Fruit fly (Drosophila melanogaster) whole organism, prepupa: ENCODE data around the gene CG33490.

Experiments used
- CG10669 ChIP-seq: fragments of 200-800 bp; sonication (Bioruptor generic); optimal IDR thresholded peaks from 3 replicates; lab custom pipeline; 2018; ENCODE audit warnings: missing biosample characterization, mild to moderate bottlenecking, missing genetic modification characterization, moderate library complexity
- CG11294 ChIP-seq: fragments of 200-800 bp; sonication (Bioruptor generic); IDR thresholded peaks from 2 replicates; pipeline ENCODE4 v1.3.6; 2022; ENCODE audit warnings: missing biosample characterization, missing genetic modification characterization
- CG11762 ChIP-seq: fragments of 200-800 bp; sonication (Bioruptor generic); optimal IDR thresholded peaks from 3 replicates; lab custom pipeline; 2016; ENCODE audit warnings: missing biosample characterization, missing genetic modification characterization; ENCODE audit not compliant: insufficient read depth
- CG15336 ChIP-seq: fragments of 200-800 bp; sonication (Bioruptor generic); IDR thresholded peaks from 2 replicates; pipeline ENCODE4 v1.3.6; 2022; ENCODE audit warnings: missing biosample characterization, missing genetic modification characterization
- CG1621 ChIP-seq: fragments of 200-800 bp; sonication (Bioruptor generic); optimal IDR thresholded peaks from 3 replicates; lab custom pipeline; 2018; ENCODE audit warnings: missing biosample characterization, mild to moderate bottlenecking, missing genetic modification characterization
- CG16779 ChIP-seq: fragments of 200-800 bp; sonication (Bioruptor generic); optimal IDR thresholded peaks from 3 replicates; lab custom pipeline; 2017; ENCODE audit warnings: missing biosample characterization, mild to moderate bottlenecking, missing genetic modification characterization
- CG3032 ChIP-seq: fragments of 200-800 bp; optimal IDR thresholded peaks from 2 replicates; lab custom pipeline; 2019; ENCODE audit warnings: missing biosample characterization, mild to moderate bottlenecking, missing genetic modification characterization, moderate library complexity
- CG31627 ChIP-seq: fragments of 200-800 bp; sonication (Bioruptor generic); optimal IDR thresholded peaks from 3 replicates; lab custom pipeline; 2016; ENCODE audit warnings: missing biosample characterization, missing genetic modification characterization
- CG32006 ChIP-seq: fragments of 200-800 bp; sonication (Bioruptor generic); optimal IDR thresholded peaks from 3 replicates; lab custom pipeline; 2017; ENCODE audit warnings: missing biosample characterization, mild to moderate bottlenecking, missing genetic modification characterization
- CG34406 ChIP-seq: fragments of 200-800 bp; sonication (Bioruptor generic); optimal IDR thresholded peaks from 3 replicates; lab custom pipeline; 2016; ENCODE audit warnings: missing biosample characterization, missing genetic modification characterization
- CG3919 ChIP-seq: fragments of 200-800 bp; sonication (Bioruptor generic); optimal IDR thresholded peaks from 3 replicates; lab custom pipeline; 2016; ENCODE audit warnings: missing biosample characterization, missing genetic modification characterization
- CG4318 ChIP-seq: fragments of 200-800 bp; sonication (Bioruptor generic); optimal IDR thresholded peaks from 3 replicates; lab custom pipeline; 2017; ENCODE audit warnings: missing biosample characterization, mild to moderate bottlenecking, missing genetic modification characterization
- CG6163 ChIP-seq: fragments of 200-800 bp; sonication (Bioruptor generic); IDR thresholded peaks from 3 replicates; pipeline ENCODE4 v1.3.6; 2022; ENCODE audit warnings: missing biosample characterization, missing genetic modification characterization
- CG6276 ChIP-seq: fragments of 200-800 bp; sonication (Bioruptor generic); optimal IDR thresholded peaks from 2 replicates; lab custom pipeline; 2017; ENCODE audit warnings: missing biosample characterization, mild to moderate bottlenecking, missing genetic modification characterization
- CG6792 ChIP-seq: fragments of 200-800 bp; sonication (Bioruptor generic); optimal IDR thresholded peaks from 3 replicates; lab custom pipeline; 2016; ENCODE audit warnings: missing biosample characterization, missing genetic modification characterization
- CG6808 ChIP-seq: fragments of 200-800 bp; sonication (Bioruptor generic); optimal IDR thresholded peaks from 3 replicates; lab custom pipeline; 2017; ENCODE audit warnings: missing biosample characterization, missing genetic modification characterization, mild to moderate bottlenecking, moderate library complexity, missing genetic modification reagents
- CG6854 ChIP-seq: fragments of 200-800 bp; sonication (Bioruptor generic); optimal IDR thresholded peaks from 2 replicates; lab custom pipeline; 2017; ENCODE audit warnings: missing biosample characterization, mild to moderate bottlenecking, missing genetic modification characterization
- CG7368 ChIP-seq: fragments of 200-800 bp; sonication (Bioruptor generic); optimal IDR thresholded peaks from 3 replicates; lab custom pipeline; 2016; ENCODE audit warnings: missing biosample characterization, missing genetic modification characterization
- CG8119 ChIP-seq: fragments of 200-800 bp; sonication (Bioruptor generic); IDR thresholded peaks from 3 replicates; pipeline ENCODE4 v1.3.6; 2022; ENCODE audit warnings: missing biosample characterization, missing genetic modification characterization
- CG9139 ChIP-seq: fragments of 200-800 bp; sonication (Bioruptor generic); optimal IDR thresholded peaks from 3 replicates; lab custom pipeline; 2017; ENCODE audit warnings: missing biosample characterization, mild to moderate bottlenecking, missing genetic modification characterization
- Eip75B ChIP-seq: fragments of 200-800 bp; sonication (Bioruptor generic); optimal IDR thresholded peaks from 3 replicates; lab custom pipeline; 2016; ENCODE audit warnings: missing biosample characterization, missing genetic modification characterization
- Eip78C ChIP-seq: fragments of 200-800 bp; sonication (Bioruptor generic); peaks from one replicate; lab custom pipeline; 2016; ENCODE audit warnings: missing biosample characterization, missing genetic modification characterization
- Eip93F ChIP-seq: fragments of 200-800 bp; sonication (Bioruptor generic); optimal IDR thresholded peaks from 2 replicates; lab custom pipeline; 2016; ENCODE audit warnings: missing biosample characterization, mild to moderate bottlenecking, missing genetic modification characterization
- Gug ChIP-seq: fragments of 200-800 bp; sonication (Bioruptor generic); IDR thresholded peaks from 2 replicates; pipeline ENCODE4 v1.3.6; 2022; ENCODE audit warnings: missing biosample characterization, missing genetic modification characterization
- Hr38 ChIP-seq: sonication (Bioruptor generic); optimal IDR thresholded peaks from 2 replicates; lab custom pipeline; 2016; ENCODE audit warnings: missing biosample characterization, missing genetic modification characterization
- Lpt ChIP-seq: fragments of 200-800 bp; sonication (Bioruptor generic); optimal IDR thresholded peaks from 3 replicates; lab custom pipeline; 2016; ENCODE audit warnings: missing biosample characterization, missing genetic modification characterization
- OdsH ChIP-seq: fragments of 200-800 bp; sonication (Bioruptor generic); optimal IDR thresholded peaks from 3 replicates; lab custom pipeline; 2016; ENCODE audit warnings: missing biosample characterization, missing genetic modification characterization
- Sox102F ChIP-seq: fragments of 200-800 bp; sonication (Bioruptor generic); optimal IDR thresholded peaks from 2 replicates; lab custom pipeline; 2016; ENCODE audit warnings: missing biosample characterization, mild to moderate bottlenecking, missing genetic modification characterization
- acj6 ChIP-seq: fragments of 200-800 bp; sonication (Bioruptor generic); optimal IDR thresholded peaks from 3 replicates; lab custom pipeline; 2016; ENCODE audit warnings: missing biosample characterization, missing genetic modification characterization
- dac ChIP-seq: fragments of 200-800 bp; sonication (Bioruptor generic); optimal IDR thresholded peaks from 2 replicates; lab custom pipeline; 2017; ENCODE audit warnings: missing biosample characterization, mild to moderate bottlenecking, missing genetic modification characterization
- eg ChIP-seq: fragments of 200-800 bp; sonication (Bioruptor generic); IDR thresholded peaks from 3 replicates; pipeline ENCODE4 v1.3.6; 2022; ENCODE audit warnings: missing biosample characterization, missing genetic modification characterization
- fd59A ChIP-seq: fragments of 200-800 bp; sonication (Bioruptor generic); optimal IDR thresholded peaks from 2 replicates; lab custom pipeline; 2017; ENCODE audit warnings: missing biosample characterization, mild to moderate bottlenecking, missing genetic modification characterization, missing genetic modification reagents
- fkh ChIP-seq: fragments of 200-800 bp; sonication (Bioruptor generic); optimal IDR thresholded peaks from 3 replicates; lab custom pipeline; 2017; ENCODE audit warnings: missing biosample characterization, mild to moderate bottlenecking, missing genetic modification characterization, moderate library complexity
- lz ChIP-seq: fragments of 200-800 bp; sonication (Bioruptor generic); optimal IDR thresholded peaks from 3 replicates; lab custom pipeline; 2016; ENCODE audit warnings: missing biosample characterization, missing genetic modification characterization
- salr ChIP-seq, 2 experiments: fragments of 200-800 bp; sonication (Bioruptor generic); optimal IDR thresholded peaks; 3 replicates each; lab custom pipeline; 2016 to 2018; ENCODE audit warnings: missing biosample characterization in 2 of 2, missing genetic modification characterization in 2 of 2, mild to moderate bottlenecking in 1 of 2
- ss ChIP-seq, 2 experiments: fragments of 200-800 bp; sonication (Bioruptor generic); optimal IDR thresholded peaks; 2 replicates in 1 of 2; 3 replicates in 1 of 2; lab custom pipeline; 2017 to 2018; ENCODE audit warnings: mild to moderate bottlenecking in 2 of 2, missing biosample characterization in 2 of 2, missing genetic modification characterization in 2 of 2, moderate library complexity in 1 of 2
- topi ChIP-seq: fragments of 200-800 bp; sonication (Bioruptor generic); optimal IDR thresholded peaks from 3 replicates; lab custom pipeline; 2016; ENCODE audit warnings: missing biosample characterization, missing genetic modification characterization
- vri ChIP-seq: fragments of 200-800 bp; sonication (Bioruptor generic); optimal IDR thresholded peaks from 3 replicates; lab custom pipeline; 2016; ENCODE audit warnings: missing biosample characterization, mild to moderate bottlenecking, missing genetic modification characterization

CG33490 gene

DNA sequence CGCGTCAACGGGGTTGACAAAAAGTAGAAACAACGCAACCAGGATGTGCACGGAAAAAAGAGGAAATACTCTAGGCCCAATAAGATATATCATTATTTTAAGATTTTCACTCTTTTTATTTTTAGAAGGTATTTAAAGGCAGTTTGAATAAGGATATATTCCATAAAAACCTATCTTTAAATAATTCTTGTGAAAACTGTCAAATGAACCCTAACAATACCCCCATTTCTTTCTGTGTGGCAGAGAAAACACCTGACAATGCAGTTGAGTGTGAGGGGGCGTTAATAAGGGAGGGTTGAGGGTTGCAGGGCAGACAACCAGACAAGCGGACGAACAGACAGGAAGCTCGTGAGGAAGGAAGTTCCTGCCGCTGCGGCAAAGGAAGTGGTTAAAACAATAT, 22.5 kb downstream of the CG33490 start (continued):
- TF ChIP-seq CG32006, result peak; percentile 78
- TF ChIP-seq CG6854 (GFP tag; lab: Kevin White, UChicago), result no peak
- peak; percentile 58 for TF ChIP-seq CG6808 (GFP tag; lab: Kevin White, UChicago)
- peak; percentile 33 to 34 for TF ChIP-seq salr (GFP tag; optimal IDR thresholded peaks at IDR 0.05; lab: Kevin White, UChicago)
- TF ChIP-seq dac (GFP tag; lab: Kevin White, UChicago), result peak; percentile 34
- TF ChIP-seq CG6276, result peak; percentile 56
- peak; percentile 43 for TF ChIP-seq Sox102F
- no peak for TF ChIP-seq Lpt (GFP tag; lab: Kevin White, UChicago)
- TF ChIP-seq CG9139, result no peak
- TF ChIP-seq topi (GFP tag; lab: Kevin White, UChicago), result peak; percentile 63
- peak; percentile 47 for TF ChIP-seq lz (GFP tag; lab: Kevin White, UChicago)
- TF ChIP-seq CG11294, result no peak
- TF ChIP-seq CG4318, result peak; percentile 47
- TF ChIP-seq CG3032, result peak; percentile 50
- peak; percentile 21 to 64 for TF ChIP-seq ss (GFP tag; optimal IDR thresholded peaks at IDR 0.05; lab: Kevin White, UChicago)
- TF ChIP-seq acj6, result peak; percentile 47
- no peak for TF ChIP-seq CG16779 (tag; lab: Kevin White, UChicago)
- peak; percentile 51 for TF ChIP-seq CG34406
- no peak for TF ChIP-seq fkh
- no peak for TF ChIP-seq Hr38 (GFP tag; lab: Kevin White, UChicago)
- peak; percentile 76 for TF ChIP-seq CG15336
- peak; percentile 31 for TF ChIP-seq CG1621 (tag; lab: Kevin White, UChicago)
- peak; percentile 36 for TF ChIP-seq fd59A (GFP tag; lab: Kevin White, UChicago)
- TF ChIP-seq CG7368 (GFP tag; lab: Kevin White, UChicago), result peak; percentile 12
- TF ChIP-seq CG8119, result peak; percentile 68
- peak; percentile 62 for TF ChIP-seq Eip75B
- TF ChIP-seq Eip93F, result no peak
- no peak for TF ChIP-seq vri (GFP tag; lab: Kevin White, UChicago)
- peak; percentile 44 for TF ChIP-seq CG6792 (GFP tag; lab: Kevin White, UChicago)
- peak; percentile 33 for TF ChIP-seq CG11762 (GFP tag; lab: Kevin White, UChicago)
- TF ChIP-seq CG3919 (GFP tag; lab: Kevin White, UChicago), result peak; percentile 65
- peak; percentile 53 for TF ChIP-seq CG31627 (GFP tag; lab: Kevin White, UChicago)
- peak; percentile 70 for TF ChIP-seq CG10669 (GFP tag; lab: Kevin White, UChicago)

DNA sequence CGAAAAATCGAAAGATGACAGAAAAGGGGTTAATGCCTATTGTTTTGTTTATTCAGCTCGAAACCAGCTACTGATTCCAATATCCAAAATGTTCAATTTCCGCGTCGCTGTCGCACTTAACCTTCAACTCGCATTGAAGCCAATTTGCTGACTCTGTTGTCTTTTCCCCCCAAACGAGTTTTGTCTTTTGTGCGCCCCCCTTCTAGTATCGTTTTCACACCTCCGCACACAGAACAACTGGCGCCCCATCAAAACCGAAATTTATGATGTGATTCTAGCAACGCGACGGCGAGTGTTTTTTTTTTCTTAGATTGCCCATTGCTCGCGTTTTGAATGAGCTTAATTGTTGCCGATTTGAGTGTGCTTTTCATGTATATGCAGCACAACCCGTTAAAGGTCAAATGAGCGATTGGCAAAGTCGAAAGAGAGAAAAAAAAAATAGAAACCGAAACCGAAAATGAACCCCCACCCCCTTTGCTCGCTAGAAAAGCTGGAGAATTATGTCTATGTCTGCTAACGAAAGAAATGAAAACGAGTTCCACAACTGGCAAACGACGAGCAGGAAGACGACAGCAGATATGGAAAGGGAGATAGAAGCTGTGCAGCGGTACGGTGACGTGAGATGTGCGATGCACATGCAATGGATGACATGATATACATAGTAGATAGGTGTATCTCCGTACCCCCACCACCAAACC, 24.0 kb downstream of the CG33490 start:
- TF ChIP-seq CG6854 (GFP tag; lab: Kevin White, UChicago) (no peak), CG11762 (GFP tag; lab: Kevin White, UChicago) (no peak), fkh (peak; percentile 66), OdsH (no peak), CG6163 (GFP tag; lab: Robert Waterston, UW) (0 out of 3 replicates have a peak, but pooled peaks have one; percentile 24), CG9139 (no peak), topi (GFP tag; lab: Kevin White, UChicago) (no peak)

DNA sequence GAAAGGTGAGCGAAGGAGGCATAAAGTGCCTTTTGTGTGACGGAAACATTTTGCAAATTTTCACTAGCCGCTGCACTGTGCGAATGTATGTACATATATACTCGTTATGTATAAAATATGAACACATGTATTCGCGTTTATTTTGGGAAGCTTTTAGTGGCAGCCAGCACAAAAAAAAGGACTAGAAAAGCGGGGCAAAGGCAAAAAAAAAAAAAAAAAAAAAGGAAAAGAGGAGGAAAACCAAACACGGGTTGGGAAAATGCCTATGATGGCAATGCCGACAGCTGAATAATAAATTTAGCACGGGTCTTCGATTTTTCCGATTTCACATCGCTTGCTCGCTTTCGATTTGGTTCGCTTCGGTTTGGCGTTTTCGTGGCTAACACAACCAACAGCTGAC, 25.0 kb downstream of the CG33490 start:
- TF ChIP-seq CG1621 (tag; lab: Kevin White, UChicago) (no peak), OdsH (no peak), CG6276 (peak; percentile 22), CG8119 (peak; percentile 55; the same call in 2 of the 3 replicates), CG15336 (0 out of 2 replicates have a peak, but pooled peaks have one; percentile 27), Eip78C (GFP tag; lab: Kevin White, UChicago) (peak; percentile 11), eg (GFP tag; lab: Robert Waterston, UW) (peak; percentile 61; the same call in 2 of the 3 replicates), ss (GFP tag; optimal IDR thresholded peaks at IDR 0.05; lab: Kevin White, UChicago) (no peak), Gug (GFP tag; lab: Robert Waterston, UW) (peak; percentile 13; the same call in 1 of the 2 replicates)
